Worm (Caenorhabditis elegans): ENCODE data around the gene egl-15.

- TF ChIP-seq nhr-67 (tag; optimal IDR thresholded peaks at IDR 0.05) (no peak), sea-2 (GFP tag; optimal IDR thresholded peaks at IDR 0.05) (no peak), fos-1 (tag; optimal IDR thresholded peaks at IDR 0.05) (no peak), snpc-4 (tag; optimal IDR thresholded peaks at IDR 0.05) (no peak), unc-62 (GFP tag; optimal IDR thresholded peaks at IDR 0.05) (no peak), lin-15B (tag; optimal IDR thresholded peaks at IDR 0.05) (no peak), zag-1 (tag; optimal IDR thresholded peaks at IDR 0.05) (no peak), nhr-12 (tag; optimal IDR thresholded peaks at IDR 0.05) (no peak), fkh-10 (GFP tag; optimal IDR thresholded peaks at IDR 0.05) (no peak), ceh-82 (tag; optimal IDR thresholded peaks at IDR 0.05) (no peak)
These were observed 43.5 kb downstream of the egl-15 start, which contains the start of gene lpr-6 for ce11 chrX:11059744-11060143.

All from whole organism, L3 larva.